Worm (Caenorhabditis elegans) whole organism, L4/young adult: ENCODE results near the gene pigc-1.
"Not testable (repeated sequence)": the region's sequence is repeated elsewhere in the genome, so short reads cannot be mapped to it uniquely, and the experiment has no call there.

Experiments
- W03F9.2 ChIP-seq: fragments of 150-350 bp; optimal IDR thresholded peaks from 2 replicates; lab custom pipeline; 2014; ENCODE audit warnings: missing biosample characterization, missing genetic modification characterization
- dao-5 ChIP-seq: sonication (generic microtip); optimal IDR thresholded peaks from 2 replicates; lab custom pipeline; 2016; ENCODE audit warnings: missing genotype, missing genetic modification characterization, moderate library complexity, missing compliant biosample characterization
- him-1 ChIP-seq: sonication (generic microtip); optimal IDR thresholded peaks from 2 replicates; lab custom pipeline; 2016; ENCODE audit warnings: missing genotype, missing genetic modification reagents, missing genetic modification characterization, missing compliant biosample characterization

- not testable (repeated sequence) for TF ChIP-seq him-1, W03F9.2, dao-5 (tag; lab: Kevin White, UChicago)
Measured at ce11 chrIV:9312827-9313226, 30.1 kb downstream of the pigc-1 start, which contains the start of gene F49C12.7.
